Worm (Caenorhabditis elegans) whole organism, L1 larva: ENCODE results near the gene F09A5.3.
A peak's percentile ranks its signal among the peaks of the same experiment; 100 is the strongest.

Source experiments
- C04F5.9 ChIP-seq: sonication (generic microtip); optimal IDR thresholded peaks from 2 replicates; lab custom pipeline; 2016; ENCODE audit warnings: missing genetic modification characterization, missing compliant biosample characterization
- C16A3.4 ChIP-seq: fragments of 150-350 bp; optimal IDR thresholded peaks from 2 replicates; lab custom pipeline; 2014; ENCODE audit warnings: missing biosample characterization, missing genetic modification characterization
- Y116A8C.19 ChIP-seq: sonication (generic microtip); optimal IDR thresholded peaks from 2 replicates; lab custom pipeline; 2016; ENCODE audit warnings: missing compliant biosample characterization, missing genetic modification characterization, borderline replicate concordance
- aha-1 ChIP-seq: fragments of 150-350 bp; optimal IDR thresholded peaks from 2 replicates; lab custom pipeline; 2014; ENCODE audit warnings: missing biosample characterization, missing genetic modification characterization
- aly-2 ChIP-seq: fragments of 150-350 bp; optimal IDR thresholded peaks from 2 replicates; lab custom pipeline; 2014; ENCODE audit warnings: missing biosample characterization, missing genetic modification characterization
- blmp-1 ChIP-seq: fragments of 150-350 bp; optimal IDR thresholded peaks from 2 replicates; lab custom pipeline; 2014; ENCODE audit warnings: missing biosample characterization, missing genetic modification characterization
- ceh-8 ChIP-seq: fragments of 200-800 bp; sonication (Bioruptor generic); optimal IDR thresholded peaks from 2 replicates; lab custom pipeline; 2018; ENCODE audit warnings: mild to moderate bottlenecking, missing genetic modification characterization, moderate library complexity, missing compliant biosample characterization
- ceh-88 ChIP-seq: fragments of 200-800 bp; sonication (Bioruptor generic); IDR thresholded peaks from 2 replicates; pipeline ENCODE4 v1.3.6; 2022; ENCODE audit warnings: missing genetic modification characterization, missing compliant biosample characterization
- ceh-90 ChIP-seq: sonication (generic microtip); optimal IDR thresholded peaks from 2 replicates; lab custom pipeline; 2016; ENCODE audit warnings: missing genetic modification characterization, missing compliant biosample characterization
- ces-1 ChIP-seq: fragments of 150-350 bp; optimal IDR thresholded peaks from 2 replicates; lab custom pipeline; 2014; ENCODE audit warnings: missing biosample characterization, missing genetic modification reagents, missing genetic modification characterization
- dpl-1 ChIP-seq, 3 experiments: fragments of 150-350 bp in 2 of 3; sonication (generic microtip) in 1 of 3; optimal IDR thresholded peaks; 2 replicates each; lab custom pipeline; 2014 to 2017; ENCODE audit warnings: missing biosample characterization in 3 of 3, missing genetic modification characterization in 3 of 3, missing genetic modification reagents in 3 of 3
- dsc-1 ChIP-seq: sonication (generic microtip); optimal IDR thresholded peaks from 2 replicates; lab custom pipeline; 2016; ENCODE audit warnings: mild to moderate bottlenecking, missing genetic modification characterization, missing compliant biosample characterization
- efl-1 ChIP-seq, 4 experiments: fragments of 150-350 bp; optimal IDR thresholded peaks in 3 of 4; peaks in 1 of 4; 1 replicate in 1 of 4; 2 replicates in 3 of 4; lab custom pipeline; 2014; ENCODE audit warnings: missing biosample characterization in 2 of 4, missing genetic modification characterization in 2 of 4, missing genetic modification reagents in 2 of 4
- efl-3 ChIP-seq: fragments of 200-800 bp; sonication (Bioruptor generic); optimal IDR thresholded peaks from 2 replicates; lab custom pipeline; 2018; ENCODE audit warnings: mild to moderate bottlenecking, missing genetic modification characterization, missing compliant biosample characterization
- egl-13 ChIP-seq: sonication (generic microtip); optimal IDR thresholded peaks from 2 replicates; lab custom pipeline; 2016; ENCODE audit warnings: missing genotype, missing genetic modification reagents, missing genetic modification characterization, missing compliant biosample characterization
- elt-2 ChIP-seq: sonication (generic microtip); optimal IDR thresholded peaks from 2 replicates; lab custom pipeline; 2016; ENCODE audit warnings: missing genetic modification characterization, mild to moderate bottlenecking, inconsistent platforms, missing compliant biosample characterization, missing genetic modification reagents
- fkh-8 ChIP-seq: sonication (generic microtip); optimal IDR thresholded peaks from 2 replicates; lab custom pipeline; 2016; ENCODE audit warnings: mild to moderate bottlenecking, missing genetic modification characterization, missing compliant biosample characterization
- grh-1 ChIP-seq: fragments of 200-800 bp; sonication (Bioruptor generic); IDR thresholded peaks from 2 replicates; pipeline ENCODE4 v1.3.6; 2022; ENCODE audit warnings: missing genetic modification reagents, missing genetic modification characterization, missing compliant biosample characterization
- hlh-17 ChIP-seq: fragments of 200-800 bp; sonication (Bioruptor generic); optimal IDR thresholded peaks from 2 replicates; lab custom pipeline; 2018; ENCODE audit warnings: missing genetic modification characterization, mild to moderate bottlenecking, missing compliant biosample characterization, moderate library complexity, borderline replicate concordance
- hlh-4 ChIP-seq: sonication (generic microtip); optimal IDR thresholded peaks from 2 replicates; lab custom pipeline; 2016; ENCODE audit warnings: mild to moderate bottlenecking, missing genetic modification characterization, missing compliant biosample characterization
- hpl-2 ChIP-seq: fragments of 150-350 bp; optimal IDR thresholded peaks from 2 replicates; lab custom pipeline; 2014; ENCODE audit warnings: missing biosample characterization, missing genetic modification reagents, missing genetic modification characterization
- jun-1 ChIP-seq: fragments of 150-350 bp; optimal IDR thresholded peaks from 2 replicates; lab custom pipeline; 2014; ENCODE audit warnings: missing biosample characterization, missing genetic modification reagents, missing genetic modification characterization
- lin-14 ChIP-seq: fragments of 200-800 bp; sonication (Bioruptor generic); optimal IDR thresholded peaks from 2 replicates; lab custom pipeline; 2018; ENCODE audit warnings: mild to moderate bottlenecking, missing genetic modification characterization, moderate library complexity, missing compliant biosample characterization
- lin-39 ChIP-seq: fragments of 150-350 bp; optimal IDR thresholded peaks from 2 replicates; lab custom pipeline; 2014; ENCODE audit warnings: missing biosample characterization, missing genetic modification reagents, missing genetic modification characterization
- mdl-1 ChIP-seq, 2 experiments: fragments of 150-350 bp; optimal IDR thresholded peaks; 2 replicates each; lab custom pipeline; 2014 to 2017; ENCODE audit warnings: missing biosample characterization in 2 of 2, missing genetic modification characterization in 2 of 2, inconsistent platforms in 1 of 2
- mef-2 ChIP-seq: fragments of 150-350 bp; optimal IDR thresholded peaks from 2 replicates; lab custom pipeline; 2014; ENCODE audit warnings: missing biosample characterization, missing genetic modification characterization
- nhr-12 ChIP-seq: sonication (generic microtip); optimal IDR thresholded peaks from 2 replicates; lab custom pipeline; 2017; ENCODE audit warnings: missing biosample characterization, missing genetic modification characterization
- nhr-19 ChIP-seq: fragments of 200-800 bp; sonication (Bioruptor generic); conservative IDR thresholded peaks from 2 replicates; pipeline ENCODE4 v1.3.6; 2022; ENCODE audit warnings: missing genetic modification characterization, missing compliant biosample characterization
- nhr-237 ChIP-seq: fragments of 150-350 bp; optimal IDR thresholded peaks from 2 replicates; lab custom pipeline; 2014; ENCODE audit warnings: missing biosample characterization, missing genetic modification characterization
- nhr-47 ChIP-seq: sonication (generic microtip); optimal IDR thresholded peaks from 2 replicates; lab custom pipeline; 2016; ENCODE audit warnings: mild to moderate bottlenecking, missing genetic modification characterization, moderate library complexity, missing compliant biosample characterization
- nhr-71 ChIP-seq: sonication (generic microtip); optimal IDR thresholded peaks from 2 replicates; lab custom pipeline; 2016; ENCODE audit warnings: mild to moderate bottlenecking, missing genetic modification characterization, moderate library complexity, missing compliant biosample characterization
- nhr-76 ChIP-seq: sonication (generic microtip); optimal IDR thresholded peaks from 2 replicates; lab custom pipeline; 2017; ENCODE audit warnings: missing biosample characterization, missing genetic modification characterization
- nhr-77 ChIP-seq: fragments of 150-350 bp; optimal IDR thresholded peaks from 2 replicates; lab custom pipeline; 2014; ENCODE audit warnings: missing biosample characterization, missing genetic modification characterization
- nhr-84 ChIP-seq: sonication (generic microtip); optimal IDR thresholded peaks from 2 replicates; lab custom pipeline; 2017; ENCODE audit warnings: missing biosample characterization, missing genetic modification characterization
- nhr-90 ChIP-seq: sonication (generic microtip); optimal IDR thresholded peaks from 2 replicates; lab custom pipeline; 2016; ENCODE audit warnings: mild to moderate bottlenecking, missing genetic modification characterization, missing compliant biosample characterization; ENCODE audit not compliant: poor library complexity
- pag-3 ChIP-seq: sonication (generic microtip); optimal IDR thresholded peaks from 2 replicates; lab custom pipeline; 2017; ENCODE audit warnings: missing genetic modification characterization, mild to moderate bottlenecking, missing compliant biosample characterization, antibody characterized with exemption, borderline replicate concordance; ENCODE audit not compliant: insufficient read depth
- pqm-1 ChIP-seq: sonication (generic microtip); optimal IDR thresholded peaks from 3 replicates; lab custom pipeline; 2017; ENCODE audit warnings: missing biosample characterization, missing genetic modification characterization
- rnt-1 ChIP-seq: sonication (generic microtip); optimal IDR thresholded peaks from 2 replicates; lab custom pipeline; 2016; ENCODE audit warnings: mild to moderate bottlenecking, missing genetic modification characterization, moderate library complexity, missing compliant biosample characterization
- skn-1 ChIP-seq: fragments of 150-350 bp; optimal IDR thresholded peaks from 2 replicates; lab custom pipeline; 2014; ENCODE audit warnings: missing biosample characterization, missing genetic modification characterization
- snpc-4 ChIP-seq: fragments of 150-350 bp; optimal IDR thresholded peaks from 2 replicates; lab custom pipeline; 2014; ENCODE audit warnings: missing biosample characterization, missing genetic modification characterization
- sox-4 ChIP-seq: sonication (generic microtip); optimal IDR thresholded peaks from 2 replicates; lab custom pipeline; 2016; ENCODE audit warnings: missing genetic modification characterization, missing compliant biosample characterization
- sptf-1 ChIP-seq: fragments of 150-350 bp; optimal IDR thresholded peaks from 2 replicates; lab custom pipeline; 2014; ENCODE audit warnings: missing biosample characterization, missing genetic modification characterization
- sup-37 ChIP-seq: fragments of 200-800 bp; sonication (Bioruptor generic); optimal IDR thresholded peaks from 2 replicates; lab custom pipeline; 2018; ENCODE audit warnings: mild to moderate bottlenecking, missing genetic modification characterization, missing compliant biosample characterization
- swsn-7 ChIP-seq: sonication (generic microtip); optimal IDR thresholded peaks from 2 replicates; lab custom pipeline; 2016; ENCODE audit warnings: missing genetic modification characterization, missing compliant biosample characterization
- tbx-2 ChIP-seq: sonication (generic microtip); optimal IDR thresholded peaks from 2 replicates; lab custom pipeline; 2016; ENCODE audit warnings: missing genetic modification characterization, missing compliant biosample characterization
- unc-30 ChIP-seq: sonication (generic microtip); optimal IDR thresholded peaks from 2 replicates; lab custom pipeline; 2017; ENCODE audit warnings: missing biosample characterization, missing genetic modification characterization
- unc-62 ChIP-seq: fragments of 150-350 bp; optimal IDR thresholded peaks from 2 replicates; lab custom pipeline; 2014; ENCODE audit warnings: missing biosample characterization, missing genetic modification reagents, missing genetic modification characterization
- unc-86 ChIP-seq: sonication (generic microtip); optimal IDR thresholded peaks from 2 replicates; lab custom pipeline; 2016; ENCODE audit warnings: missing genetic modification characterization, missing compliant biosample characterization
- zip-4 ChIP-seq: fragments of 200-800 bp; sonication (Bioruptor generic); optimal IDR thresholded peaks from 2 replicates; lab custom pipeline; 2018; ENCODE audit warnings: mild to moderate bottlenecking, missing genetic modification characterization, moderate library complexity, missing compliant biosample characterization
- ztf-11 ChIP-seq, 2 experiments: sonication (generic microtip); optimal IDR thresholded peaks; 2 replicates each; lab custom pipeline; 2016 to 2017; ENCODE audit warnings: missing genetic modification characterization in 2 of 2, missing biosample characterization in 1 of 2, missing compliant biosample characterization in 1 of 2
- ztf-4 ChIP-seq: fragments of 150-350 bp; optimal IDR thresholded peaks from 2 replicates; lab custom pipeline; 2014; ENCODE audit warnings: missing biosample characterization, missing genetic modification characterization

F09A5.3 gene

ce11 chrX:13144975-13145618 lies 3.7 kb downstream of the F09A5.3 start (continued):
- TF ChIP-seq ceh-88 (GFP tag; lab: Robert Waterston, UW) (peak; percentile 84), unc-62 (GFP tag; lab: Kevin White, UChicago) (no peak), ceh-8 (peak; percentile 83), pag-3 (no peak), nhr-237 (tag; lab: Kevin White, UChicago) (peak; percentile 78), unc-86 (tag; lab: Kevin White, UChicago) (peak; percentile 98), swsn-7 (tag; lab: Kevin White, UChicago) (peak; percentile 97), nhr-84 (tag; lab: Kevin White, UChicago) (no peak), nhr-76 (tag; lab: Kevin White, UChicago) (peak; percentile 52), snpc-4 (peak; percentile 75), mef-2 (tag; lab: Kevin White, UChicago) (peak; percentile 71), blmp-1 (peak; percentile 83), ztf-11 (tag; optimal IDR thresholded peaks at IDR 0.05; lab: Kevin White, UChicago) (peak in 1 of 2 experiments; percentile 89), ztf-4 (tag; lab: Kevin White, UChicago) (peak; percentile 95), nhr-19 (GFP tag; lab: Robert Waterston, UW) (peak; percentile 94), nhr-77 (tag; lab: Kevin White, UChicago) (peak; percentile 94), grh-1 (GFP tag; lab: Robert Waterston, UW) (peak; percentile 79), pqm-1 (tag; lab: Kevin White, UChicago) (no peak), nhr-90 (tag; lab: Kevin White, UChicago) (peak; percentile 90), aly-2 (tag; lab: Kevin White, UChicago) (peak; percentile 76), C16A3.4 (tag; lab: Kevin White, UChicago) (peak; percentile 86), nhr-71 (tag; lab: Kevin White, UChicago) (peak; percentile 99), rnt-1 (tag; lab: Kevin White, UChicago) (peak; percentile 88), efl-1 (optimal IDR thresholded peaks at IDR 0.05; lab: Kevin White, UChicago) (peak; percentile 71 to 80), efl-1 (GFP tag; optimal IDR thresholded peaks at IDR 0.05 in 1 of 2; lab: Kevin White, UChicago) (peak; percentile 25 to 94), aha-1 (tag; lab: Kevin White, UChicago) (peak; percentile 64), zip-4 (peak; percentile 80), skn-1 (tag; lab: Kevin White, UChicago) (peak; percentile 86), efl-3 (GFP tag; lab: Kevin White, UChicago) (peak; percentile 51), ces-1 (GFP tag; lab: Kevin White, UChicago) (no peak), sptf-1 (no peak), C04F5.9 (tag; lab: Kevin White, UChicago) (peak; percentile 65), dsc-1 (tag; lab: Kevin White, UChicago) (peak; percentile 98), Y116A8C.19 (tag; lab: Kevin White, UChicago) (no peak), ceh-90 (tag; lab: Kevin White, UChicago) (no peak), fkh-8 (tag; lab: Kevin White, UChicago) (peak; percentile 96), hlh-4 (tag; lab: Kevin White, UChicago) (peak; percentile 0), elt-2 (tag; lab: Kevin White, UChicago) (peak; percentile 79), hlh-17 (GFP tag; lab: Kevin White, UChicago) (no peak), jun-1 (tag; lab: Kevin White, UChicago) (peak; percentile 96), dpl-1 (GFP tag; optimal IDR thresholded peaks at IDR 0.05; lab: Kevin White, UChicago) (peak; percentile 47 to 58 (median 54)), tbx-2 (tag; lab: Kevin White, UChicago) (peak; percentile 97), nhr-47 (tag; lab: Kevin White, UChicago) (peak; percentile 97), sox-4 (tag; lab: Kevin White, UChicago) (peak; percentile 87), nhr-12 (no peak), egl-13 (tag; lab: Kevin White, UChicago) (peak; percentile 97), hpl-2 (GFP tag; lab: Kevin White, UChicago) (peak; percentile 76), mdl-1 (tag; optimal IDR thresholded peaks at IDR 0.05; lab: Kevin White, UChicago) (peak; percentile 91 to 99), lin-14 (GFP tag; lab: Kevin White, UChicago) (peak; percentile 99), unc-30 (tag; lab: Kevin White, UChicago) (no peak), lin-39 (tag; lab: Kevin White, UChicago) (peak; percentile 34), sup-37 (peak; percentile 86)
